Fruit fly (Drosophila melanogaster) whole organism, embryonic: ENCODE measurements around the gene CG1764.
A peak's percentile ranks its signal among the peaks of the same experiment; 100 is the strongest.

Experiments used
- Abd-B ChIP-seq: fragments of 200-800 bp; sonication (Bioruptor generic); optimal IDR thresholded peaks from 2 replicates; lab custom pipeline; 2018; ENCODE audit warnings: missing biosample characterization, mild to moderate bottlenecking, missing genetic modification characterization, moderate library complexity
- Ada2b ChIP-seq: fragments of 200-800 bp; sonication (Bioruptor generic); IDR thresholded peaks from 2 replicates; pipeline ENCODE4 v1.3.6; 2022; ENCODE audit warnings: missing biosample characterization, missing genetic modification characterization
- CG10959 ChIP-seq: fragments of 200-800 bp; sonication (Bioruptor generic); IDR thresholded peaks from 2 replicates; pipeline ENCODE4 v1.3.6; 2022; ENCODE audit warnings: missing biosample characterization, missing genetic modification characterization
- CG11560 ChIP-seq: fragments of 200-800 bp; sonication (Bioruptor generic); IDR thresholded peaks from 3 replicates; pipeline ENCODE4 v1.3.6; 2022; ENCODE audit warnings: missing biosample characterization, missing genetic modification characterization
- CG13424 ChIP-seq: fragments of 200-800 bp; sonication (Bioruptor generic); optimal IDR thresholded peaks from 2 replicates; lab custom pipeline; 2019; ENCODE audit warnings: missing biosample characterization, mild to moderate bottlenecking, missing genetic modification characterization, moderate library complexity
- CG14965 ChIP-seq: fragments of 200-800 bp; sonication (Bioruptor generic); optimal IDR thresholded peaks from 2 replicates; lab custom pipeline; 2016; ENCODE audit warnings: missing biosample characterization, missing genetic modification characterization, borderline replicate concordance
- CG15601 ChIP-seq: fragments of 200-800 bp; sonication (Bioruptor generic); optimal IDR thresholded peaks from 3 replicates; lab custom pipeline; 2019; ENCODE audit warnings: missing biosample characterization, mild to moderate bottlenecking, missing genetic modification characterization, moderate library complexity
- CG1602 ChIP-seq: fragments of 200-800 bp; sonication (Bioruptor generic); optimal IDR thresholded peaks from 3 replicates; lab custom pipeline; 2016; ENCODE audit warnings: missing biosample characterization, missing genetic modification characterization
- CG16779 ChIP-seq: fragments of 200-800 bp; sonication (Bioruptor generic); IDR thresholded peaks from 2 replicates; pipeline ENCODE4 v1.3.6; 2022; ENCODE audit warnings: missing biosample characterization, missing genetic modification characterization
- CG17359 ChIP-seq: fragments of 200-800 bp; sonication (Bioruptor generic); optimal IDR thresholded peaks from 3 replicates; lab custom pipeline; 2018; ENCODE audit warnings: missing biosample characterization, mild to moderate bottlenecking, missing genetic modification characterization, moderate library complexity
- CG18599 ChIP-seq: fragments of 200-800 bp; sonication (Bioruptor generic); optimal IDR thresholded peaks from 3 replicates; lab custom pipeline; 2017; ENCODE audit warnings: missing biosample characterization, missing genetic modification characterization, mild to moderate bottlenecking, moderate library complexity, missing genetic modification reagents
- CG2875 ChIP-seq: fragments of 200-800 bp; sonication (Bioruptor generic); optimal IDR thresholded peaks from 2 replicates; lab custom pipeline; 2017; ENCODE audit warnings: missing biosample characterization, mild to moderate bottlenecking, missing genetic modification characterization, missing genetic modification reagents
- CG33213 ChIP-seq: fragments of 200-800 bp; sonication (Bioruptor generic); optimal IDR thresholded peaks from 3 replicates; lab custom pipeline; 2016; ENCODE audit warnings: missing biosample characterization, missing genetic modification characterization
- CG3995 ChIP-seq: fragments of 200-800 bp; sonication (Bioruptor generic); optimal IDR thresholded peaks from 3 replicates; lab custom pipeline; 2016; ENCODE audit warnings: missing biosample characterization, missing genetic modification characterization
- CG4617 ChIP-seq: fragments of 200-800 bp; sonication (Bioruptor generic); optimal IDR thresholded peaks from 3 replicates; lab custom pipeline; 2016; ENCODE audit warnings: missing biosample characterization, missing genetic modification characterization, borderline replicate concordance
- CG4820 ChIP-seq: fragments of 200-800 bp; sonication (Bioruptor generic); optimal IDR thresholded peaks from 3 replicates; lab custom pipeline; 2016; ENCODE audit warnings: missing biosample characterization, missing genetic modification characterization
- CG8388 ChIP-seq: fragments of 200-800 bp; sonication (Bioruptor generic); optimal IDR thresholded peaks from 2 replicates; lab custom pipeline; 2019; ENCODE audit warnings: missing biosample characterization, mild to moderate bottlenecking, missing genetic modification characterization, moderate library complexity
- CG9609 ChIP-seq: fragments of 200-800 bp; sonication (Bioruptor generic); optimal IDR thresholded peaks from 3 replicates; lab custom pipeline; 2016; ENCODE audit warnings: missing biosample characterization, missing genetic modification characterization
- D ChIP-seq, 2 experiments: fragments of 200-800 bp in 1 of 2; fragments of >200 bp in 1 of 2; sonication (Bioruptor generic) in 1 of 2; optimal IDR thresholded peaks; 2 replicates in 1 of 2; 3 replicates in 1 of 2; lab custom pipeline; 2017; ENCODE audit warnings: mild to moderate bottlenecking in 1 of 2, missing biosample characterization in 1 of 2, missing genetic modification characterization in 1 of 2, missing genetic modification reagents in 1 of 2
- Dfd ChIP-seq, 2 experiments: fragments of >200 bp; optimal IDR thresholded peaks; 2 replicates each; lab custom pipeline; 2017; ENCODE audit warnings: missing biosample characterization in 2 of 2, missing genetic modification characterization in 2 of 2
- Elba2 ChIP-seq: fragments of 200-800 bp; sonication (Bioruptor generic); optimal IDR thresholded peaks from 3 replicates; lab custom pipeline; 2016; ENCODE audit warnings: missing biosample characterization, missing genetic modification characterization
- Lpt ChIP-seq: fragments of >200 bp; optimal IDR thresholded peaks from 2 replicates; lab custom pipeline; 2018; ENCODE audit warnings: missing biosample characterization, missing genetic modification characterization
- Nf-YB ChIP-seq: fragments of 200-800 bp; sonication (Bioruptor generic); optimal IDR thresholded peaks from 3 replicates; lab custom pipeline; 2019; ENCODE audit warnings: missing biosample characterization, mild to moderate bottlenecking, missing genetic modification characterization, moderate library complexity
- Side ChIP-seq: fragments of 200-800 bp; sonication (Bioruptor generic); optimal IDR thresholded peaks from 2 replicates; lab custom pipeline; 2016; ENCODE audit warnings: missing biosample characterization, missing genetic modification characterization
- Sry-δ ChIP-seq: fragments of 200-800 bp; sonication (Bioruptor generic); optimal IDR thresholded peaks from 2 replicates; lab custom pipeline; 2016; ENCODE audit warnings: missing biosample characterization, missing genetic modification characterization
- ara ChIP-seq: fragments of 200-800 bp; sonication (Bioruptor generic); IDR thresholded peaks from 2 replicates; pipeline ENCODE4 v1.3.6; 2022; ENCODE audit warnings: missing biosample characterization, missing genetic modification characterization
- cato ChIP-seq: fragments of 200-800 bp; sonication (Bioruptor generic); optimal IDR thresholded peaks from 2 replicates; lab custom pipeline; 2016; ENCODE audit warnings: missing biosample characterization, missing genetic modification characterization, borderline replicate concordance
- crc ChIP-seq: fragments of 200-800 bp; sonication (Bioruptor generic); optimal IDR thresholded peaks from 2 replicates; lab custom pipeline; 2016; ENCODE audit warnings: missing biosample characterization, missing genetic modification characterization
- dimm ChIP-seq: fragments of 200-800 bp; sonication (Bioruptor generic); IDR thresholded peaks from 2 replicates; pipeline ENCODE4 v1.3.6; 2022; ENCODE audit warnings: missing biosample characterization, missing genetic modification characterization
- ems ChIP-seq: fragments of 200-800 bp; sonication (Bioruptor generic); optimal IDR thresholded peaks from 3 replicates; lab custom pipeline; 2016; ENCODE audit warnings: missing biosample characterization, missing genetic modification characterization
- eve ChIP-seq, 2 experiments: fragments of >200 bp; optimal IDR thresholded peaks; 2 replicates each; lab custom pipeline; 2017; ENCODE audit warnings: missing biosample characterization in 2 of 2, missing genetic modification characterization in 2 of 2
- fd64A ChIP-seq: fragments of 200-800 bp; sonication (Bioruptor generic); optimal IDR thresholded peaks from 3 replicates; lab custom pipeline; 2018; ENCODE audit warnings: missing biosample characterization, mild to moderate bottlenecking, missing genetic modification characterization
- gcm2 ChIP-seq: fragments of 200-800 bp; sonication (Bioruptor generic); optimal IDR thresholded peaks from 2 replicates; lab custom pipeline; 2016; ENCODE audit warnings: missing biosample characterization, missing genetic modification characterization
- gsb ChIP-seq: fragments of 200-800 bp; sonication (Bioruptor generic); IDR thresholded peaks from 2 replicates; pipeline ENCODE4 v1.3.6; 2022; ENCODE audit warnings: missing biosample characterization, missing genetic modification characterization
- hb ChIP-seq: fragments of 200-800 bp; sonication (Bioruptor generic); IDR thresholded peaks from 3 replicates; pipeline ENCODE4 v1.3.6; 2022; ENCODE audit warnings: missing biosample characterization, missing genetic modification characterization; ENCODE audit not compliant: partially characterized antibody
- hth ChIP-seq: fragments of >200 bp; optimal IDR thresholded peaks from 2 replicates; lab custom pipeline; 2017; ENCODE audit warnings: inconsistent platforms
- jing ChIP-seq: fragments of 200-800 bp; sonication (Bioruptor generic); optimal IDR thresholded peaks from 2 replicates; lab custom pipeline; 2018; ENCODE audit warnings: missing biosample characterization, mild to moderate bottlenecking, missing genetic modification characterization
- luna ChIP-seq: fragments of 200-800 bp; sonication (Bioruptor generic); optimal IDR thresholded peaks from 2 replicates; lab custom pipeline; 2016; ENCODE audit warnings: missing biosample characterization, missing genetic modification characterization
- maf-S ChIP-seq: fragments of 200-800 bp; sonication (Bioruptor generic); optimal IDR thresholded peaks from 2 replicates; lab custom pipeline; 2016; ENCODE audit warnings: missing biosample characterization, missing genetic modification characterization
- nerfin-1 ChIP-seq: fragments of 200-800 bp; sonication (Bioruptor generic); optimal IDR thresholded peaks from 3 replicates; lab custom pipeline; 2019; ENCODE audit warnings: missing biosample characterization, mild to moderate bottlenecking, missing genetic modification characterization, moderate library complexity
- nom ChIP-seq: fragments of 200-800 bp; sonication (Bioruptor generic); optimal IDR thresholded peaks from 2 replicates; lab custom pipeline; 2017; ENCODE audit warnings: missing biosample characterization, missing genetic modification characterization, mild to moderate bottlenecking, moderate library complexity, missing genetic modification reagents
- oc ChIP-seq: fragments of 200-800 bp; sonication (Bioruptor generic); optimal IDR thresholded peaks from 2 replicates; lab custom pipeline; 2018; ENCODE audit warnings: missing biosample characterization, mild to moderate bottlenecking, missing genetic modification characterization, moderate library complexity
- otp ChIP-seq: fragments of 200-800 bp; sonication (Bioruptor generic); IDR thresholded peaks from 3 replicates; pipeline ENCODE4, ENCODE4 v1.3.6; 2022; ENCODE audit warnings: missing biosample characterization, missing genetic modification characterization
- pan ChIP-seq, 4 experiments: fragments of >200 bp in 3 of 4; fragments of 200-800 bp in 1 of 4; sonication (Bioruptor generic) in 1 of 4; optimal IDR thresholded peaks in 3 of 4; IDR thresholded peaks in 1 of 4; 2 replicates each; pipeline versions ENCODE4 v1.3.6 to Lab custom; 2017 to 2022; ENCODE audit warnings: missing biosample characterization in 2 of 4, missing genetic modification characterization in 2 of 4, mixed read lengths in 1 of 4
- pita ChIP-seq: fragments of 200-800 bp; sonication (Bioruptor generic); optimal IDR thresholded peaks from 2 replicates; lab custom pipeline; 2017; ENCODE audit warnings: missing biosample characterization, mild to moderate bottlenecking, missing genetic modification characterization
- pnt ChIP-seq: fragments of 200-800 bp; sonication (Bioruptor generic); optimal IDR thresholded peaks from 3 replicates; lab custom pipeline; 2016; ENCODE audit warnings: missing biosample characterization, missing genetic modification characterization
- yki ChIP-seq: fragments of >200 bp; optimal IDR thresholded peaks from 3 replicates; lab custom pipeline; 2018
- zen ChIP-seq: fragments of 200-800 bp; sonication (Bioruptor generic); optimal IDR thresholded peaks from 3 replicates; lab custom pipeline; 2018; ENCODE audit warnings: missing biosample characterization, mild to moderate bottlenecking, missing genetic modification characterization, moderate library complexity
- zfh1 ChIP-seq: fragments of 200-800 bp; sonication (Bioruptor generic); IDR thresholded peaks from 3 replicates; pipeline ENCODE4 v1.3.6; 2022; ENCODE audit warnings: missing biosample characterization, missing genetic modification characterization

The CG1764 gene

dm6 chrX:13296405-13297183 lies 5.6 kb downstream of the CG1764 start, which contains the start of gene CG1622 (continued):
- no peak for TF ChIP-seq zen (tag; lab: Kevin White, UChicago)
- TF ChIP-seq luna (GFP tag; lab: Kevin White, UChicago), result no peak
- TF ChIP-seq CG13424 (tag; lab: Kevin White, UChicago), result peak; percentile 52
- no peak for TF ChIP-seq gcm2 (GFP tag; lab: Kevin White, UChicago)
- TF ChIP-seq Sry-δ, result peak; percentile 64
- TF ChIP-seq CG3995, result peak; percentile 97
- no peak for TF ChIP-seq pita
- TF ChIP-seq Elba2 (GFP tag; lab: Kevin White, UChicago), result peak; percentile 48
- no peak for TF ChIP-seq CG18599 (GFP tag; lab: Kevin White, UChicago)
- no peak for TF ChIP-seq CG2875 (GFP tag; lab: Kevin White, UChicago)
- no peak for TF ChIP-seq gsb (GFP tag; lab: Robert Waterston, UW)
- TF ChIP-seq pnt (GFP tag; lab: Kevin White, UChicago), result no peak
- no peak for TF ChIP-seq CG1602 (GFP tag; lab: Kevin White, UChicago)
- TF ChIP-seq CG9609 (GFP tag; lab: Kevin White, UChicago), result no peak
- no peak; the same call in 2 of the 3 replicates for TF ChIP-seq hb (GFP tag; lab: Robert Waterston, UW)
- TF ChIP-seq CG4820 (GFP tag; lab: Kevin White, UChicago), result no peak
- TF ChIP-seq Nf-YB (GFP tag; lab: Kevin White, UChicago), result peak; percentile 7
- TF ChIP-seq CG16779 (GFP tag; lab: Robert Waterston, UW), result no peak
- no peak for TF ChIP-seq fd64A (GFP tag; lab: Kevin White, UChicago)
- no peak for TF ChIP-seq CG14965 (GFP tag; lab: Kevin White, UChicago)
- no peak for TF ChIP-seq cato (GFP tag; lab: Kevin White, UChicago)
- TF ChIP-seq CG10959 (GFP tag; lab: Robert Waterston, UW), result no peak
- no peak for TF ChIP-seq otp
- TF ChIP-seq pan (optimal IDR thresholded peaks at IDR 0.05; lab: Kevin White, UChicago), result no peak
- TF ChIP-seq pan (GFP tag; optimal IDR thresholded peaks at IDR 0.05 in 1 of 2, IDR thresholded peaks at IDR 0.05 in 1 of 2), result no peak
- no peak for TF ChIP-seq CG33213 (GFP tag; lab: Kevin White, UChicago)
- TF ChIP-seq CG17359 (tag; lab: Kevin White, UChicago), result peak; percentile 18
- TF ChIP-seq Lpt, result no peak
- TF ChIP-seq jing (GFP tag; lab: Kevin White, UChicago), result no peak
- peak; percentile 1 for TF ChIP-seq Abd-B
- TF ChIP-seq CG15601, result peak; percentile 19
- peak; percentile 15 for TF ChIP-seq CG8388 (GFP tag; lab: Kevin White, UChicago)
- no peak for TF ChIP-seq Ada2b (GFP tag; lab: Robert Waterston, UW)
- TF ChIP-seq D (optimal IDR thresholded peaks at IDR 0.05; lab: Kevin White, UChicago), result no peak
- no peak for TF ChIP-seq D (GFP tag; optimal IDR thresholded peaks at IDR 0.05; lab: Kevin White, UChicago)
- TF ChIP-seq yki (lab: Kevin White, UChicago), result no peak
- no peak for TF ChIP-seq ara (GFP tag; lab: Robert Waterston, UW)
- no peak for TF ChIP-seq hth (lab: Kevin White, UChicago)
- no peak for TF ChIP-seq maf-S (GFP tag; lab: Kevin White, UChicago)
- peak; percentile 53 for TF ChIP-seq CG4617 (GFP tag; lab: Kevin White, UChicago)
- TF ChIP-seq ems, result no peak
- TF ChIP-seq Side (GFP tag; lab: Kevin White, UChicago), result no peak
- TF ChIP-seq Dfd (GFP tag; optimal IDR thresholded peaks at IDR 0.05; lab: Kevin White, UChicago), result no peak
- TF ChIP-seq oc, result no peak
- no peak; the same call in 2 of the 3 replicates for TF ChIP-seq zfh1
- TF ChIP-seq crc (GFP tag; lab: Kevin White, UChicago), result no peak
- no peak for TF ChIP-seq eve (GFP tag; optimal IDR thresholded peaks at IDR 0.05; lab: Kevin White, UChicago)
- no peak for TF ChIP-seq CG11560 (tag; lab: Robert Waterston, UW)
- no peak for TF ChIP-seq nom (GFP tag; lab: Kevin White, UChicago)
- no peak for TF ChIP-seq nerfin-1 (tag; lab: Kevin White, UChicago)
- TF ChIP-seq dimm (GFP tag; lab: Robert Waterston, UW), result no peak
